Worm (Caenorhabditis elegans) whole organism, late embryonic: ENCODE results near the gene str-222.

ENCODE experiments used
- ceh-2 ChIP-seq: sonication (generic microtip); optimal IDR thresholded peaks from 2 replicates; lab custom pipeline; 2016; ENCODE audit warnings: missing genotype, missing genetic modification characterization, missing compliant biosample characterization
- ceh-45 ChIP-seq: fragments of 200-800 bp; sonication (Bioruptor generic); IDR thresholded peaks from 2 replicates; pipeline ENCODE4 v1.3.6; 2022; ENCODE audit warnings: missing genetic modification reagents, missing genetic modification characterization, missing compliant biosample characterization
- hlh-6 ChIP-seq: sonication (generic microtip); optimal IDR thresholded peaks from 2 replicates; lab custom pipeline; 2016; ENCODE audit warnings: missing genotype, missing genetic modification characterization, missing compliant biosample characterization
- nhr-11 ChIP-seq: fragments of 150-350 bp; optimal IDR thresholded peaks from 2 replicates; lab custom pipeline; 2014; ENCODE audit warnings: missing biosample characterization, missing genetic modification characterization
- syd-9 ChIP-seq: sonication (generic microtip); optimal IDR thresholded peaks from 2 replicates; lab custom pipeline; 2016; ENCODE audit warnings: mild to moderate bottlenecking, missing genetic modification characterization, moderate library complexity, missing compliant biosample characterization

- TF ChIP-seq ceh-45 (no peak), ceh-2 (no peak), nhr-11 (tag; lab: Kevin White, UChicago) (no peak), syd-9 (tag; lab: Kevin White, UChicago) (no peak), hlh-6 (tag; lab: Kevin White, UChicago) (no peak)
These were observed 6.6 kb upstream of the str-222 start, which contains the start of gene nhr-238 for ce11 chrV:1629329-1629728.
